Fruit fly (Drosophila melanogaster) whole organism, embryonic: Measurements from ENCODE around the gene CG8925.

Source experiments
- Aef1 ChIP-seq: fragments of 200-800 bp; sonication (Bioruptor generic); IDR thresholded peaks from 3 replicates; pipeline ENCODE4 v1.3.6; 2022; ENCODE audit warnings: missing biosample characterization, missing genetic modification characterization
- Asciz ChIP-seq: fragments of 200-800 bp; sonication (Bioruptor generic); optimal IDR thresholded peaks from 2 replicates; lab custom pipeline; 2017; ENCODE audit warnings: missing biosample characterization, mild to moderate bottlenecking, missing genetic modification characterization, missing genetic modification reagents
- CG10209 ChIP-seq: fragments of 200-800 bp; sonication (Bioruptor generic); optimal IDR thresholded peaks from 3 replicates; lab custom pipeline; 2017; ENCODE audit warnings: missing biosample characterization, mild to moderate bottlenecking, missing genetic modification characterization, missing genetic modification reagents
- CG10654 ChIP-seq: fragments of 200-800 bp; sonication (Bioruptor generic); optimal IDR thresholded peaks from 2 replicates; lab custom pipeline; 2016; ENCODE audit warnings: missing biosample characterization, missing genetic modification characterization
- CG12744 ChIP-seq: fragments of 200-800 bp; sonication (Bioruptor generic); optimal IDR thresholded peaks from 2 replicates; lab custom pipeline; 2016; ENCODE audit warnings: missing biosample characterization, missing genetic modification characterization
- CG12942 ChIP-seq: fragments of 200-800 bp; sonication (Bioruptor generic); optimal IDR thresholded peaks from 3 replicates; lab custom pipeline; 2016; ENCODE audit warnings: missing biosample characterization, missing genetic modification characterization
- CG16779 ChIP-seq: fragments of 200-800 bp; sonication (Bioruptor generic); IDR thresholded peaks from 2 replicates; pipeline ENCODE4 v1.3.6; 2022; ENCODE audit warnings: missing biosample characterization, missing genetic modification characterization
- CG30403 ChIP-seq: fragments of 200-800 bp; sonication (Bioruptor generic); optimal IDR thresholded peaks from 3 replicates; lab custom pipeline; 2016; ENCODE audit warnings: missing biosample characterization, missing genetic modification characterization
- CG4730 ChIP-seq: fragments of 200-800 bp; sonication (Bioruptor generic); IDR thresholded peaks from 2 replicates; pipeline ENCODE4 v1.3.6; 2022; ENCODE audit warnings: missing biosample characterization, missing genetic modification characterization
- CG4854 ChIP-seq: fragments of 200-800 bp; sonication (Bioruptor generic); optimal IDR thresholded peaks from 2 replicates; lab custom pipeline; 2016; ENCODE audit warnings: missing biosample characterization, missing genetic modification characterization, inconsistent platforms
- CG7372 ChIP-seq: fragments of 200-800 bp; sonication (Bioruptor generic); IDR thresholded peaks from 2 replicates; pipeline ENCODE4 v1.3.6; 2022; ENCODE audit warnings: missing biosample characterization, missing genetic modification characterization
- CG7556 ChIP-seq: fragments of 200-800 bp; sonication (Bioruptor generic); optimal IDR thresholded peaks from 2 replicates; lab custom pipeline; 2017; ENCODE audit warnings: missing biosample characterization, mild to moderate bottlenecking, missing genetic modification characterization
- CG7745 ChIP-seq: fragments of 200-800 bp; sonication (Bioruptor generic); optimal IDR thresholded peaks from 2 replicates; lab custom pipeline; 2018; ENCODE audit warnings: missing biosample characterization, mild to moderate bottlenecking, missing genetic modification characterization, moderate library complexity
- D ChIP-seq, 2 experiments: fragments of 200-800 bp in 1 of 2; fragments of >200 bp in 1 of 2; sonication (Bioruptor generic) in 1 of 2; optimal IDR thresholded peaks; 2 replicates in 1 of 2; 3 replicates in 1 of 2; lab custom pipeline; 2017; ENCODE audit warnings: mild to moderate bottlenecking in 1 of 2, missing biosample characterization in 1 of 2, missing genetic modification characterization in 1 of 2, missing genetic modification reagents in 1 of 2
- GATAe ChIP-seq: fragments of 200-800 bp; sonication (Bioruptor generic); conservative IDR thresholded peaks from 2 replicates; pipeline ENCODE4 v1.3.6; 2022; ENCODE audit warnings: missing biosample characterization, missing genetic modification characterization
- HLH3B ChIP-seq: fragments of 200-800 bp; sonication (Bioruptor generic); IDR thresholded peaks from 2 replicates; pipeline ENCODE4 v1.3.6; 2022; ENCODE audit warnings: missing biosample characterization, missing genetic modification characterization
- Kr ChIP-seq: fragments of 200-800 bp; sonication (Bioruptor generic); optimal IDR thresholded peaks from 2 replicates; lab custom pipeline; 2017; ENCODE audit warnings: missing biosample characterization, mild to moderate bottlenecking, missing genetic modification characterization
- Lim3 ChIP-seq: fragments of 200-800 bp; sonication (Bioruptor generic); IDR thresholded peaks from 2 replicates; pipeline ENCODE4 v1.3.6; 2022; ENCODE audit warnings: missing biosample characterization, missing genetic modification characterization
- MBD-R2 ChIP-seq: fragments of 200-800 bp; sonication (Bioruptor generic); IDR thresholded peaks from 2 replicates; pipeline ENCODE4 v1.3.6; 2022; ENCODE audit warnings: missing biosample characterization, missing genetic modification characterization
- MTF-1 ChIP-seq: fragments of 200-800 bp; sonication (Bioruptor generic); optimal IDR thresholded peaks from 2 replicates; lab custom pipeline; 2018; ENCODE audit warnings: missing biosample characterization, mild to moderate bottlenecking, missing genetic modification characterization, borderline replicate concordance
- Meics ChIP-seq: fragments of 200-800 bp; sonication (Bioruptor generic); optimal IDR thresholded peaks from 2 replicates; lab custom pipeline; 2017; ENCODE audit warnings: missing biosample characterization, mild to moderate bottlenecking, missing genetic modification characterization
- Nf-YB ChIP-seq: fragments of 200-800 bp; sonication (Bioruptor generic); optimal IDR thresholded peaks from 3 replicates; lab custom pipeline; 2019; ENCODE audit warnings: missing biosample characterization, mild to moderate bottlenecking, missing genetic modification characterization, moderate library complexity
- NfI ChIP-seq: fragments of 200-800 bp; sonication (Bioruptor generic); optimal IDR thresholded peaks from 3 replicates; lab custom pipeline; 2018; ENCODE audit warnings: missing biosample characterization, mild to moderate bottlenecking, missing genetic modification characterization, moderate library complexity
- Oaz ChIP-seq: fragments of 200-800 bp; sonication (Bioruptor generic); IDR thresholded peaks from 2 replicates; pipeline ENCODE4 v1.3.6; 2022; ENCODE audit warnings: missing biosample characterization, missing genetic modification characterization
- Opbp ChIP-seq: fragments of 200-800 bp; sonication (Bioruptor generic); IDR thresholded peaks from 3 replicates; pipeline ENCODE4 v1.3.6; 2022; ENCODE audit warnings: missing biosample characterization, missing genetic modification characterization; ENCODE audit not compliant: partially characterized antibody
- Sry-β ChIP-seq: fragments of 200-800 bp; sonication (Bioruptor generic); optimal IDR thresholded peaks from 2 replicates; lab custom pipeline; 2018; ENCODE audit warnings: missing biosample characterization, mild to moderate bottlenecking, missing genetic modification characterization, moderate library complexity
- Trl ChIP-seq, 3 experiments: fragments of >200 bp in 2 of 3; fragments of 200-800 bp in 1 of 3; sonication (Bioruptor generic) in 1 of 3; optimal IDR thresholded peaks; 2 replicates in 1 of 3; 3 replicates in 2 of 3; lab custom pipeline; 2016 to 2017; ENCODE audit warnings: missing biosample characterization in 1 of 3, missing genetic modification characterization in 1 of 3
- Xrp1 ChIP-seq: fragments of 200-800 bp; sonication (Bioruptor generic); IDR thresholded peaks from 2 replicates; pipeline ENCODE4 v1.3.6; 2022; ENCODE audit warnings: missing biosample characterization, missing genetic modification characterization
- ato ChIP-seq: fragments of 200-800 bp; sonication (Bioruptor generic); IDR thresholded peaks from 2 replicates; pipeline ENCODE4 v1.3.6; 2022; ENCODE audit warnings: missing biosample characterization, missing genetic modification characterization; ENCODE audit not compliant: partially characterized antibody
- bbx ChIP-seq: fragments of 200-800 bp; sonication (Bioruptor generic); IDR thresholded peaks from 2 replicates; pipeline ENCODE4 v1.3.6; 2022; ENCODE audit warnings: missing biosample characterization, missing genetic modification characterization; ENCODE audit not compliant: partially characterized antibody
- cas ChIP-seq: fragments of 200-800 bp; sonication (Bioruptor generic); IDR thresholded peaks from 2 replicates; pipeline ENCODE4 v1.3.6; 2022; ENCODE audit warnings: missing biosample characterization, missing genetic modification characterization
- crc ChIP-seq: fragments of 200-800 bp; sonication (Bioruptor generic); optimal IDR thresholded peaks from 2 replicates; lab custom pipeline; 2016; ENCODE audit warnings: missing biosample characterization, missing genetic modification characterization
- fd96Cb ChIP-seq: fragments of 200-800 bp; sonication (Bioruptor generic); optimal IDR thresholded peaks from 2 replicates; lab custom pipeline; 2018; ENCODE audit warnings: missing biosample characterization, mild to moderate bottlenecking, missing genetic modification characterization, moderate library complexity
- grn ChIP-seq: fragments of 200-800 bp; sonication (Bioruptor generic); optimal IDR thresholded peaks from 3 replicates; lab custom pipeline; 2017; ENCODE audit warnings: missing biosample characterization, missing genetic modification characterization
- gro ChIP-seq: fragments of 200-800 bp; sonication (Bioruptor generic); optimal IDR thresholded peaks from 2 replicates; lab custom pipeline; 2016; ENCODE audit warnings: missing biosample characterization, missing genetic modification characterization
- hth ChIP-seq: fragments of >200 bp; optimal IDR thresholded peaks from 2 replicates; lab custom pipeline; 2017; ENCODE audit warnings: inconsistent platforms
- jigr1 ChIP-seq: fragments of 200-800 bp; sonication (Bioruptor generic); IDR thresholded peaks from 3 replicates; pipeline ENCODE4 v1.3.6; 2022; ENCODE audit warnings: missing biosample characterization, missing genetic modification characterization
- kah ChIP-seq: fragments of 200-800 bp; sonication (Bioruptor generic); optimal IDR thresholded peaks from 2 replicates; lab custom pipeline; 2018; ENCODE audit warnings: missing biosample characterization, mild to moderate bottlenecking, missing genetic modification characterization
- lilli ChIP-seq: fragments of 200-800 bp; sonication (Bioruptor generic); optimal IDR thresholded peaks from 3 replicates; lab custom pipeline; 2016; ENCODE audit warnings: missing biosample characterization, missing genetic modification characterization
- nerfin-2 ChIP-seq: fragments of 200-800 bp; sonication (Bioruptor generic); IDR thresholded peaks from 2 replicates; pipeline ENCODE4 v1.3.6; 2022; ENCODE audit warnings: missing biosample characterization, missing genetic modification characterization; ENCODE audit not compliant: partially characterized antibody
- pan ChIP-seq, 4 experiments: fragments of >200 bp in 3 of 4; fragments of 200-800 bp in 1 of 4; sonication (Bioruptor generic) in 1 of 4; optimal IDR thresholded peaks in 3 of 4; IDR thresholded peaks in 1 of 4; 2 replicates each; pipeline versions ENCODE4 v1.3.6 to Lab custom; 2017 to 2022; ENCODE audit warnings: missing biosample characterization in 2 of 4, missing genetic modification characterization in 2 of 4, mixed read lengths in 1 of 4
- pho ChIP-seq: fragments of 200-800 bp; sonication (Bioruptor generic); optimal IDR thresholded peaks from 2 replicates; lab custom pipeline; 2016; ENCODE audit warnings: missing biosample characterization, missing genetic modification characterization
- sim ChIP-seq: fragments of 200-800 bp; sonication (Bioruptor generic); IDR thresholded peaks from 2 replicates; pipeline ENCODE4 v1.3.6; 2022; ENCODE audit warnings: missing biosample characterization, missing genetic modification characterization
- sisA ChIP-seq: fragments of 200-800 bp; sonication (Bioruptor generic); IDR thresholded peaks from 2 replicates; pipeline ENCODE4 v1.3.6; 2022; ENCODE audit warnings: missing biosample characterization, missing genetic modification characterization
- tll ChIP-seq, 2 experiments: fragments of 200-800 bp in 1 of 2; fragments of >200 bp in 1 of 2; sonication (Bioruptor generic) in 1 of 2; optimal IDR thresholded peaks; 2 replicates each; lab custom pipeline; 2017 to 2019; ENCODE audit warnings: missing biosample characterization in 2 of 2, missing genetic modification characterization in 2 of 2, mild to moderate bottlenecking in 1 of 2, moderate library complexity in 1 of 2
- tna ChIP-seq: fragments of 200-800 bp; sonication (Bioruptor generic); IDR thresholded peaks from 2 replicates; pipeline ENCODE4 v1.3.6; 2022; ENCODE audit warnings: missing biosample characterization, missing genetic modification characterization; ENCODE audit not compliant: partially characterized antibody
- zen2 ChIP-seq: fragments of 200-800 bp; sonication (Bioruptor generic); IDR thresholded peaks from 3 replicates; pipeline ENCODE4 v1.3.6; 2022; ENCODE audit warnings: missing biosample characterization, missing genetic modification characterization; ENCODE audit not compliant: partially characterized antibody

Gene CG8925

dm6 chr3R:16186791-16187681, 15.2 kb downstream of the CG8925 start, which contains the start of gene sra (continued):
- TF ChIP-seq CG4854 (GFP tag; lab: Kevin White, UChicago), result peak; percentile 40
- TF ChIP-seq sisA, result no peak
- no peak for TF ChIP-seq pan (optimal IDR thresholded peaks at IDR 0.05; lab: Kevin White, UChicago)
- TF ChIP-seq pan (GFP tag; optimal IDR thresholded peaks at IDR 0.05 in 1 of 2, IDR thresholded peaks at IDR 0.05 in 1 of 2), result no peak
- peak; percentile 7 for TF ChIP-seq CG30403 (GFP tag; lab: Kevin White, UChicago)
- TF ChIP-seq CG16779 (GFP tag; lab: Robert Waterston, UW), result peak; percentile 52; the same call in 1 of the 2 replicates
- TF ChIP-seq fd96Cb, result no peak
- TF ChIP-seq Oaz (GFP tag; lab: Robert Waterston, UW), result no peak
- TF ChIP-seq Lim3, result no peak
- TF ChIP-seq ato (GFP tag; lab: Robert Waterston, UW), result peak; percentile 95
- peak; percentile 98 for TF ChIP-seq bbx (GFP tag; lab: Robert Waterston, UW)
- TF ChIP-seq kah, result no peak
- TF ChIP-seq cas (GFP tag; lab: Robert Waterston, UW), result no peak
- TF ChIP-seq Kr (GFP tag; lab: Kevin White, UChicago), result no peak
- peak; percentile 95 for TF ChIP-seq tna (GFP tag; lab: Robert Waterston, UW)
- peak; percentile 98 for TF ChIP-seq Opbp (GFP tag; lab: Robert Waterston, UW)
- TF ChIP-seq CG7556 (GFP tag; lab: Kevin White, UChicago), result peak; percentile 10
- peak; percentile 95 for TF ChIP-seq zen2 (GFP tag; lab: Robert Waterston, UW)
- TF ChIP-seq MBD-R2, result peak; percentile 94
- TF ChIP-seq crc (GFP tag; lab: Kevin White, UChicago), result no peak
- TF ChIP-seq CG7372 (GFP tag; lab: Robert Waterston, UW), result no peak
- TF ChIP-seq Sry-β (GFP tag; lab: Kevin White, UChicago), result no peak
- peak; percentile 74 for TF ChIP-seq gro
- TF ChIP-seq grn, result no peak
- TF ChIP-seq HLH3B (GFP tag; lab: Robert Waterston, UW), result peak; percentile 15; the same call in 1 of the 2 replicates
- TF ChIP-seq CG10209 (GFP tag; lab: Kevin White, UChicago), result peak; percentile 12
- peak; percentile 36; the same call in 1 of the 2 replicates for TF ChIP-seq Xrp1 (GFP tag; lab: Robert Waterston, UW)
- TF ChIP-seq CG10654 (GFP tag; lab: Kevin White, UChicago), result peak; percentile 6
- no peak for TF ChIP-seq GATAe (GFP tag; lab: Robert Waterston, UW)
- no peak for TF ChIP-seq Asciz (GFP tag; lab: Kevin White, UChicago)
- TF ChIP-seq tll (GFP tag; optimal IDR thresholded peaks at IDR 0.05; lab: Kevin White, UChicago), result no peak
- no peak for TF ChIP-seq hth
- no peak for TF ChIP-seq CG4730 (GFP tag; lab: Robert Waterston, UW)
- TF ChIP-seq CG7745 (tag; lab: Kevin White, UChicago), result peak; percentile 24
- TF ChIP-seq lilli, result peak; percentile 37
- TF ChIP-seq NfI (GFP tag; lab: Kevin White, UChicago), result peak; percentile 38
- TF ChIP-seq sim (GFP tag; lab: Robert Waterston, UW), result no peak
- peak; percentile 4 for TF ChIP-seq Nf-YB (GFP tag; lab: Kevin White, UChicago)
- peak; percentile 49 for TF ChIP-seq pho (GFP tag; lab: Kevin White, UChicago)
- TF ChIP-seq CG12942 (GFP tag; lab: Kevin White, UChicago), result no peak
- TF ChIP-seq jigr1, result no peak
- no peak for TF ChIP-seq D (optimal IDR thresholded peaks at IDR 0.05; lab: Kevin White, UChicago)
- no peak for TF ChIP-seq D (GFP tag; optimal IDR thresholded peaks at IDR 0.05; lab: Kevin White, UChicago)
- TF ChIP-seq CG12744 (GFP tag; lab: Kevin White, UChicago), result peak; percentile 2
- TF ChIP-seq Aef1 (GFP tag; lab: Robert Waterston, UW), result no peak
- TF ChIP-seq MTF-1, result peak; percentile 35
- TF ChIP-seq Trl (optimal IDR thresholded peaks at IDR 0.05; lab: Kevin White, UChicago), result no peak
- TF ChIP-seq Trl (GFP tag; optimal IDR thresholded peaks at IDR 0.05; lab: Kevin White, UChicago), result peak; percentile 49
- TF ChIP-seq nerfin-2 (GFP tag; lab: Robert Waterston, UW), result peak; percentile 97
- peak; percentile 29 for TF ChIP-seq Meics
